Fruit fly (Drosophila melanogaster) whole organism, embryonic: Measurements from ENCODE around the gene Drsl1.

Source experiments
- CG11398 ChIP-seq: fragments of 200-800 bp; sonication (Bioruptor generic); optimal IDR thresholded peaks from 2 replicates; lab custom pipeline; 2016; ENCODE audit warnings: missing biosample characterization, missing genetic modification characterization
- CG16815 ChIP-seq: fragments of 200-800 bp; sonication (Bioruptor generic); optimal IDR thresholded peaks from 3 replicates; lab custom pipeline; 2017; ENCODE audit warnings: missing biosample characterization, mild to moderate bottlenecking, missing genetic modification characterization
- CG18476 ChIP-seq: fragments of 200-800 bp; sonication (Bioruptor generic); optimal IDR thresholded peaks from 2 replicates; lab custom pipeline; 2016; ENCODE audit warnings: missing biosample characterization, mild to moderate bottlenecking, missing genetic modification characterization
- CG18764 ChIP-seq: fragments of 200-800 bp; sonication (Bioruptor generic); optimal IDR thresholded peaks from 3 replicates; lab custom pipeline; 2016; ENCODE audit warnings: missing biosample characterization, missing genetic modification characterization
- CG4404 ChIP-seq: fragments of 200-800 bp; sonication (Bioruptor generic); IDR thresholded peaks from 2 replicates; pipeline ENCODE4 v1.3.6; 2022; ENCODE audit warnings: missing biosample characterization, missing genetic modification characterization
- CHES-1-like ChIP-seq: fragments of 200-800 bp; sonication (Bioruptor generic); optimal IDR thresholded peaks from 2 replicates; lab custom pipeline; 2016; ENCODE audit warnings: missing biosample characterization, missing genetic modification characterization
- Opbp ChIP-seq: fragments of 200-800 bp; sonication (Bioruptor generic); IDR thresholded peaks from 3 replicates; pipeline ENCODE4 v1.3.6; 2022; ENCODE audit warnings: missing biosample characterization, missing genetic modification characterization; ENCODE audit not compliant: partially characterized antibody
- Poxn ChIP-seq: fragments of 200-800 bp; sonication (Bioruptor generic); IDR thresholded peaks from 2 replicates; pipeline ENCODE4 v1.3.6; 2022; ENCODE audit warnings: missing biosample characterization, missing genetic modification characterization
- Sin3A ChIP-seq: fragments of >200 bp; optimal IDR thresholded peaks from 2 replicates; lab custom pipeline; 2018
- TFAM ChIP-seq: fragments of 200-800 bp; sonication (Bioruptor generic); optimal IDR thresholded peaks from 2 replicates; lab custom pipeline; 2017; ENCODE audit warnings: missing biosample characterization, missing genetic modification characterization, inconsistent platforms
- kni ChIP-seq: fragments of 200-800 bp; sonication (Bioruptor generic); optimal IDR thresholded peaks from 3 replicates; lab custom pipeline; 2017; ENCODE audit warnings: mild to moderate bottlenecking, missing biosample characterization, missing genetic modification reagents, missing genetic modification characterization
- stc ChIP-seq: fragments of 200-800 bp; sonication (Bioruptor generic); IDR thresholded peaks from 2 replicates; pipeline ENCODE4 v1.3.6; 2022; ENCODE audit warnings: missing biosample characterization, missing genetic modification characterization

DNA sequence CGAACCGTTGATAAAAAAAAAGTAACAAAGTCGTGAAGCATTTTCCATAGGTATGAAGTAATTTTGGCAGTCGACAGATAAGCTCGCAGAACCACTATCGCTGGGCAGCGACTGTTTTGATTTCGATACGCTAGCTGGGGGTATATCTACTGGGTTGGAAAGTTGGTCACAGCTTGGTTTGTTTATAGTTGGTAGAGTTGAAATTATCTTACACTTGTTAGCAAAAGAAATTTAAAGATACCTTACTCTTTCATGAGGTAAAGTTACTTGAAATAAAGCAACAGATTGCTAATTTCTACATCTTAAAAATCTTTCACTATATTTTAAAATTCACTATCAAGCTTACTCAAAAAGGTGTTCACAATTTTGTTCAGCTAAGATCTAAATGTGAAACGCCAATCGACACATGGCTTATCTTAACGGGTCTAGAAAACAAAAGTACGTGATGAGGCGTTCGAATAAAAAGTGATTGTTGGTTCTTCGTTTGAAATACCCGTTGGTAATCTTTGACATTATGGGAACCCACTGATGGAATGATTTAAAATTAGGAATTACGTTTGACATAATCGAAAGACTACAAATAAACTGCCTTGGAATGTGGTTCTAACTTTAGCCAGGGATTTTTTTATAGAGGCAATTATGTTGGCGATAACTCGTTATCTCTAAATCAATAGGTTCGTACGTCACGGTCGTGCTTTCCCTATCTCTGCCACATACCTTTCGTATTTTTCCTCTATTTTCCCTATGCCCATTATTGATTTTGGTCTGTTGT is 15.2 kb upstream of the Drsl1 start:
- no peak for TF ChIP-seq Poxn
- no peak for TF ChIP-seq stc (GFP tag; lab: Robert Waterston, UW)
- no peak for TF ChIP-seq CG4404
- TF ChIP-seq CG18476 (GFP tag; lab: Kevin White, UChicago), result no peak
- no peak for TF ChIP-seq Sin3A (lab: Kevin White, UChicago)
- TF ChIP-seq CG11398, result no peak
- TF ChIP-seq kni, result no peak
- TF ChIP-seq TFAM, result no peak
- no peak for TF ChIP-seq CHES-1-like
- TF ChIP-seq CG18764 (GFP tag; lab: Kevin White, UChicago), result no peak
- no peak for TF ChIP-seq CG16815
- TF ChIP-seq Opbp (GFP tag; lab: Robert Waterston, UW), result no peak
